Worm (Caenorhabditis elegans): ENCODE data around the gene R01B10.2.

- no peak for TF ChIP-seq efl-1 (optimal IDR thresholded peaks at IDR 0.05)
- TF ChIP-seq efl-1 (GFP tag; optimal IDR thresholded peaks at IDR 0.05 in 1 of 2), result no peak
- TF ChIP-seq aly-2 (tag; optimal IDR thresholded peaks at IDR 0.05), result no peak
- no peak for TF ChIP-seq ztf-11 (tag; optimal IDR thresholded peaks at IDR 0.05)
- TF ChIP-seq nhr-77 (tag; optimal IDR thresholded peaks at IDR 0.05), result no peak
- no peak for TF ChIP-seq nhr-12 (tag; optimal IDR thresholded peaks at IDR 0.05)
- TF ChIP-seq elt-3 (tag; optimal IDR thresholded peaks at IDR 0.05), result no peak
- no peak for TF ChIP-seq sox-4 (tag; optimal IDR thresholded peaks at IDR 0.05)
- no peak for TF ChIP-seq zag-1 (tag; optimal IDR thresholded peaks at IDR 0.05)
- no peak for TF ChIP-seq nhr-28 (tag; optimal IDR thresholded peaks at IDR 0.05)
- no peak for TF ChIP-seq pag-3 (tag; optimal IDR thresholded peaks at IDR 0.05; ENCODE audit: borderline replicate concordance, insufficient read depth)
- TF ChIP-seq grh-1 (GFP tag; IDR thresholded peaks at IDR 0.05), result no peak
Measured at ce11 chrV:6018944-6019450, 22.3 kb downstream of the R01B10.2 start, which contains the start of gene picc-1.
